Worm (Caenorhabditis elegans): ENCODE data around the gene fbxa-45.

ce11 chrV:16911934-16912333, 12.7 kb upstream of the fbxa-45 start, which contains the start of gene nhr-116:
- no peak for TF ChIP-seq snpc-4 (tag; optimal IDR thresholded peaks at IDR 0.05)
- TF ChIP-seq fkh-10 (GFP tag; optimal IDR thresholded peaks at IDR 0.05) = no peak
- no peak for TF ChIP-seq nhr-76 (tag; optimal IDR thresholded peaks at IDR 0.05)
- TF ChIP-seq ztf-11 (tag; optimal IDR thresholded peaks at IDR 0.05) = no peak
- TF ChIP-seq pha-4 (tag; optimal IDR thresholded peaks at IDR 0.05) = no peak
- no peak for TF ChIP-seq elt-3 (tag; optimal IDR thresholded peaks at IDR 0.05)
- no peak for TF ChIP-seq unc-62 (GFP tag; optimal IDR thresholded peaks at IDR 0.05)
- no peak for TF ChIP-seq aly-2 (tag; optimal IDR thresholded peaks at IDR 0.05)
- no peak for TF ChIP-seq nhr-67 (tag; optimal IDR thresholded peaks at IDR 0.05)

Data from whole organism, L3 larva.